Fruit fly (Drosophila melanogaster) whole organism, embryonic: ENCODE data around the gene flfl.

ENCODE experiments used
- Atf-2 ChIP-seq: fragments of 200-800 bp; sonication (Bioruptor generic); optimal IDR thresholded peaks from 2 replicates; lab custom pipeline; 2016; ENCODE audit warnings: missing biosample characterization, missing genetic modification characterization
- CG10959 ChIP-seq: fragments of 200-800 bp; sonication (Bioruptor generic); IDR thresholded peaks from 2 replicates; pipeline ENCODE4 v1.3.6; 2022; ENCODE audit warnings: missing biosample characterization, missing genetic modification characterization
- CG11085 ChIP-seq: fragments of 200-800 bp; sonication (Bioruptor generic); IDR thresholded peaks from 2 replicates; pipeline ENCODE4 v1.3.6; 2022; ENCODE audit warnings: missing biosample characterization, missing genetic modification characterization
- CG11093 ChIP-seq: fragments of 200-800 bp; sonication (Bioruptor generic); IDR thresholded peaks from 3 replicates; pipeline ENCODE4 v1.3.6; 2022; ENCODE audit warnings: missing biosample characterization, missing genetic modification characterization
- CG13624 ChIP-seq: fragments of 200-800 bp; sonication (Bioruptor generic); optimal IDR thresholded peaks from 2 replicates; lab custom pipeline; 2016; ENCODE audit warnings: missing biosample characterization, missing genetic modification characterization
- CG15514 ChIP-seq: fragments of 200-800 bp; sonication (Bioruptor generic); optimal IDR thresholded peaks from 3 replicates; lab custom pipeline; 2017; ENCODE audit warnings: missing biosample characterization, missing genetic modification characterization, mild to moderate bottlenecking, moderate library complexity, missing genetic modification reagents
- CG17359 ChIP-seq: fragments of 200-800 bp; sonication (Bioruptor generic); optimal IDR thresholded peaks from 3 replicates; lab custom pipeline; 2018; ENCODE audit warnings: missing biosample characterization, mild to moderate bottlenecking, missing genetic modification characterization, moderate library complexity
- CG2116 ChIP-seq: fragments of 200-800 bp; sonication (Bioruptor generic); optimal IDR thresholded peaks from 3 replicates; lab custom pipeline; 2018; ENCODE audit warnings: missing biosample characterization, mild to moderate bottlenecking, missing genetic modification characterization
- CG2120 ChIP-seq: fragments of 200-800 bp; sonication (Bioruptor generic); optimal IDR thresholded peaks from 3 replicates; lab custom pipeline; 2016; ENCODE audit warnings: missing biosample characterization, missing genetic modification characterization
- CG31441 ChIP-seq: fragments of 200-800 bp; sonication (Bioruptor generic); IDR thresholded peaks from 2 replicates; pipeline ENCODE4 v1.3.6; 2022; ENCODE audit warnings: missing biosample characterization, missing genetic modification characterization
- CG3281 ChIP-seq: fragments of 200-800 bp; sonication (Bioruptor generic); optimal IDR thresholded peaks from 3 replicates; lab custom pipeline; 2017; ENCODE audit warnings: missing biosample characterization, mild to moderate bottlenecking, missing genetic modification characterization
- CG42726 ChIP-seq: fragments of 200-800 bp; sonication (Bioruptor generic); IDR thresholded peaks from 2 replicates; pipeline ENCODE4 v1.3.6; 2022; ENCODE audit warnings: missing biosample characterization, missing genetic modification characterization; ENCODE audit not compliant: partially characterized antibody
- CG6254 ChIP-seq: fragments of 200-800 bp; sonication (Bioruptor generic); optimal IDR thresholded peaks from 3 replicates; lab custom pipeline; 2017; ENCODE audit warnings: mild to moderate bottlenecking, missing biosample characterization, missing genetic modification reagents, missing genetic modification characterization
- CG8388 ChIP-seq: fragments of 200-800 bp; sonication (Bioruptor generic); optimal IDR thresholded peaks from 2 replicates; lab custom pipeline; 2019; ENCODE audit warnings: missing biosample characterization, mild to moderate bottlenecking, missing genetic modification characterization, moderate library complexity
- CG8478 ChIP-seq: fragments of >200 bp; optimal IDR thresholded peaks from 2 replicates; lab custom pipeline; 2018
- CG8924 ChIP-seq: fragments of 200-800 bp; optimal IDR thresholded peaks from 3 replicates; lab custom pipeline; 2019; ENCODE audit warnings: missing biosample characterization, mild to moderate bottlenecking, missing genetic modification characterization, moderate library complexity
- Dip2 ChIP-seq: fragments of 200-800 bp; sonication (Bioruptor generic); IDR thresholded peaks from 2 replicates; pipeline ENCODE4 v1.3.6; 2022; ENCODE audit warnings: missing biosample characterization, missing genetic modification characterization
- Dip3 ChIP-seq: fragments of 200-800 bp; sonication (Bioruptor generic); optimal IDR thresholded peaks from 3 replicates; lab custom pipeline; 2016; ENCODE audit warnings: missing biosample characterization, missing genetic modification characterization
- ERR ChIP-seq: fragments of 200-800 bp; sonication (Bioruptor generic); optimal IDR thresholded peaks from 2 replicates; lab custom pipeline; 2016; ENCODE audit warnings: missing biosample characterization, missing genetic modification characterization
- HLH4C ChIP-seq: fragments of 200-800 bp; sonication (Bioruptor generic); IDR thresholded peaks from 3 replicates; pipeline ENCODE4 v1.3.6; 2022; ENCODE audit warnings: missing biosample characterization, missing genetic modification characterization; ENCODE audit not compliant: partially characterized antibody
- HLH54F ChIP-seq: fragments of 200-800 bp; sonication (Bioruptor generic); optimal IDR thresholded peaks from 3 replicates; lab custom pipeline; 2016; ENCODE audit warnings: missing biosample characterization, missing genetic modification characterization
- Lhr ChIP-seq: fragments of 200-800 bp; sonication (Bioruptor generic); optimal IDR thresholded peaks from 3 replicates; lab custom pipeline; 2017; ENCODE audit warnings: mild to moderate bottlenecking, missing biosample characterization, missing genetic modification reagents, missing genetic modification characterization
- Oaz ChIP-seq: fragments of 200-800 bp; sonication (Bioruptor generic); IDR thresholded peaks from 2 replicates; pipeline ENCODE4 v1.3.6; 2022; ENCODE audit warnings: missing biosample characterization, missing genetic modification characterization
- Ravus ChIP-seq: fragments of 200-800 bp; sonication (Bioruptor generic); IDR thresholded peaks from 2 replicates; pipeline ENCODE4 v1.3.6; 2022; ENCODE audit warnings: missing biosample characterization, missing genetic modification characterization
- Rfx ChIP-seq: fragments of 200-800 bp; sonication (Bioruptor generic); IDR thresholded peaks from 2 replicates; pipeline ENCODE4 v1.3.6; 2022; ENCODE audit warnings: missing biosample characterization, missing genetic modification characterization
- Scr ChIP-seq: fragments of 200-800 bp; sonication (Bioruptor generic); IDR thresholded peaks from 2 replicates; pipeline ENCODE4 v1.3.6; 2022; ENCODE audit warnings: missing biosample characterization, missing genetic modification characterization; ENCODE audit not compliant: partially characterized antibody
- Side ChIP-seq: fragments of 200-800 bp; sonication (Bioruptor generic); optimal IDR thresholded peaks from 2 replicates; lab custom pipeline; 2016; ENCODE audit warnings: missing biosample characterization, missing genetic modification characterization
- TFAM ChIP-seq: fragments of 200-800 bp; sonication (Bioruptor generic); optimal IDR thresholded peaks from 2 replicates; lab custom pipeline; 2017; ENCODE audit warnings: missing biosample characterization, missing genetic modification characterization, inconsistent platforms
- ase ChIP-seq: fragments of 200-800 bp; sonication (Bioruptor generic); IDR thresholded peaks from 3 replicates; pipeline ENCODE4 v1.3.6; 2022; ENCODE audit warnings: missing biosample characterization, missing genetic modification characterization
- ato ChIP-seq: fragments of 200-800 bp; sonication (Bioruptor generic); IDR thresholded peaks from 2 replicates; pipeline ENCODE4 v1.3.6; 2022; ENCODE audit warnings: missing biosample characterization, missing genetic modification characterization; ENCODE audit not compliant: partially characterized antibody
- chm ChIP-seq: fragments of 200-800 bp; sonication (Bioruptor generic); IDR thresholded peaks from 2 replicates; pipeline ENCODE4 v1.3.6; 2022; ENCODE audit warnings: missing biosample characterization, missing genetic modification characterization
- cwo ChIP-seq: fragments of 200-800 bp; sonication (Bioruptor generic); optimal IDR thresholded peaks from 3 replicates; lab custom pipeline; 2017; ENCODE audit warnings: missing biosample characterization, missing genetic modification characterization, mild to moderate bottlenecking, moderate library complexity, missing genetic modification reagents
- fd96Cb ChIP-seq: fragments of 200-800 bp; sonication (Bioruptor generic); optimal IDR thresholded peaks from 2 replicates; lab custom pipeline; 2018; ENCODE audit warnings: missing biosample characterization, mild to moderate bottlenecking, missing genetic modification characterization, moderate library complexity
- ftz-f1 ChIP-seq: fragments of 200-800 bp; sonication (Bioruptor generic); optimal IDR thresholded peaks from 2 replicates; lab custom pipeline; 2016; ENCODE audit warnings: missing biosample characterization, missing genetic modification characterization
- gro ChIP-seq: fragments of 200-800 bp; sonication (Bioruptor generic); optimal IDR thresholded peaks from 2 replicates; lab custom pipeline; 2016; ENCODE audit warnings: missing biosample characterization, missing genetic modification characterization
- gsb ChIP-seq: fragments of 200-800 bp; sonication (Bioruptor generic); IDR thresholded peaks from 2 replicates; pipeline ENCODE4 v1.3.6; 2022; ENCODE audit warnings: missing biosample characterization, missing genetic modification characterization
- kah ChIP-seq: fragments of 200-800 bp; sonication (Bioruptor generic); optimal IDR thresholded peaks from 2 replicates; lab custom pipeline; 2018; ENCODE audit warnings: missing biosample characterization, mild to moderate bottlenecking, missing genetic modification characterization
- klu ChIP-seq: fragments of 200-800 bp; sonication (Bioruptor generic); IDR thresholded peaks from 2 replicates; pipeline ENCODE4 v1.3.6; 2022; ENCODE audit warnings: missing biosample characterization, missing genetic modification characterization
- lilli ChIP-seq: fragments of 200-800 bp; sonication (Bioruptor generic); optimal IDR thresholded peaks from 3 replicates; lab custom pipeline; 2016; ENCODE audit warnings: missing biosample characterization, missing genetic modification characterization
- odd ChIP-seq: fragments of 200-800 bp; sonication (Bioruptor generic); optimal IDR thresholded peaks from 2 replicates; lab custom pipeline; 2017; ENCODE audit warnings: missing biosample characterization, mild to moderate bottlenecking, missing genetic modification characterization
- psq ChIP-seq: fragments of 200-800 bp; sonication (Bioruptor generic); optimal IDR thresholded peaks from 2 replicates; lab custom pipeline; 2017; ENCODE audit warnings: missing biosample characterization, missing genetic modification characterization
- pzg ChIP-seq: fragments of 200-800 bp; sonication (Bioruptor generic); optimal IDR thresholded peaks from 3 replicates; lab custom pipeline; 2018; ENCODE audit warnings: missing biosample characterization, mild to moderate bottlenecking, missing genetic modification characterization, moderate library complexity
- sens ChIP-seq: fragments of 200-800 bp; sonication (Bioruptor generic); peaks from one replicate; lab custom pipeline; 2016; ENCODE audit warnings: missing biosample characterization, missing genetic modification characterization
- so ChIP-seq: fragments of 200-800 bp; sonication (Bioruptor generic); IDR thresholded peaks from 3 replicates; pipeline ENCODE4 v1.3.6; 2022; ENCODE audit warnings: missing biosample characterization, missing genetic modification characterization
- stc ChIP-seq: fragments of 200-800 bp; sonication (Bioruptor generic); IDR thresholded peaks from 2 replicates; pipeline ENCODE4 v1.3.6; 2022; ENCODE audit warnings: missing biosample characterization, missing genetic modification characterization
- sug ChIP-seq: fragments of 200-800 bp; optimal IDR thresholded peaks from 2 replicates; lab custom pipeline; 2019; ENCODE audit warnings: missing biosample characterization, mild to moderate bottlenecking, missing genetic modification characterization, moderate library complexity
- unc-4 ChIP-seq: fragments of 200-800 bp; sonication (Bioruptor generic); IDR thresholded peaks from 2 replicates; pipeline ENCODE4 v1.3.6; 2022; ENCODE audit warnings: missing biosample characterization, missing genetic modification characterization; ENCODE audit not compliant: partially characterized antibody
- vfl ChIP-seq: fragments of 200-800 bp; sonication (Bioruptor generic); optimal IDR thresholded peaks from 2 replicates; lab custom pipeline; 2016; ENCODE audit warnings: missing biosample characterization, missing genetic modification characterization
- z ChIP-seq: fragments of 200-800 bp; sonication (Bioruptor generic); IDR thresholded peaks from 3 replicates; pipeline ENCODE4 v1.3.6; 2022; ENCODE audit warnings: missing biosample characterization, missing genetic modification characterization
- zfh2 ChIP-seq: fragments of 200-800 bp; sonication (Bioruptor generic); optimal IDR thresholded peaks from 2 replicates; lab custom pipeline; 2016; ENCODE audit warnings: missing biosample characterization, missing genetic modification characterization

Gene flfl

dm6 chr3R:13715012-13715673 is 31.4 kb downstream of the flfl start, which contains the start of gene kmr (continued):
- TF ChIP-seq klu (GFP tag; lab: Robert Waterston, UW) (no peak), CG10959 (GFP tag; lab: Robert Waterston, UW) (no peak), pzg (no peak), so (peak; percentile 88; the same call in 1 of the 3 replicates), gsb (GFP tag; lab: Robert Waterston, UW) (0 out of 2 replicates have a peak, but pooled peaks have one; percentile 38), psq (no peak), CG31441 (GFP tag; lab: Robert Waterston, UW) (peak; percentile 34; the same call in 1 of the 2 replicates), chm (GFP tag; lab: Robert Waterston, UW) (peak; percentile 78), Dip2 (GFP tag; lab: Robert Waterston, UW) (no peak), CG13624 (GFP tag; lab: Kevin White, UChicago) (peak; percentile 2), z (GFP tag; lab: Robert Waterston, UW) (no peak; the same call in 2 of the 3 replicates), stc (GFP tag; lab: Robert Waterston, UW) (peak; percentile 60; the same call in 1 of the 2 replicates), CG11085 (GFP tag; lab: Robert Waterston, UW) (no peak), HLH54F (GFP tag; lab: Kevin White, UChicago) (no peak), Scr (GFP tag; lab: Robert Waterston, UW) (peak; percentile 9; the same call in 1 of the 2 replicates), Lhr (GFP tag; lab: Kevin White, UChicago) (no peak), zfh2 (GFP tag; lab: Kevin White, UChicago) (no peak), CG8478 (lab: Kevin White, UChicago) (no peak), ato (GFP tag; lab: Robert Waterston, UW) (peak; percentile 67; the same call in 1 of the 2 replicates), TFAM (no peak), CG15514 (GFP tag; lab: Kevin White, UChicago) (peak; percentile 47), Rfx (GFP tag; lab: Robert Waterston, UW) (no peak; the same call in 1 of the 2 replicates), Side (peak; percentile 49), lilli (GFP tag; lab: Kevin White, UChicago) (peak; percentile 28), ERR (GFP tag; lab: Kevin White, UChicago) (no peak), Dip3 (GFP tag; lab: Kevin White, UChicago) (no peak), CG2120 (GFP tag; lab: Kevin White, UChicago) (no peak), odd (GFP tag; lab: Kevin White, UChicago) (peak; percentile 50), CG42726 (GFP tag; lab: Robert Waterston, UW) (peak; percentile 54; the same call in 1 of the 2 replicates), CG11093 (GFP tag; lab: Robert Waterston, UW) (no peak), vfl (GFP tag; lab: Kevin White, UChicago) (peak; percentile 9), CG8924 (tag; lab: Kevin White, UChicago) (peak; percentile 67), CG6254 (GFP tag; lab: Kevin White, UChicago) (peak; percentile 30), sug (tag; lab: Kevin White, UChicago) (peak; percentile 63), CG17359 (tag; lab: Kevin White, UChicago) (peak; percentile 46), ase (GFP tag; lab: Robert Waterston, UW) (no peak), ftz-f1 (GFP tag; lab: Kevin White, UChicago) (peak; percentile 29), CG3281 (GFP tag; lab: Kevin White, UChicago) (peak; percentile 59), fd96Cb (tag; lab: Kevin White, UChicago) (no peak), unc-4 (GFP tag; lab: Robert Waterston, UW) (0 out of 2 replicates have a peak, but pooled peaks have one; percentile 43), HLH4C (GFP tag; lab: Robert Waterston, UW) (0 out of 3 replicates have a peak, but pooled peaks have one; percentile 27), sens (GFP tag; lab: Kevin White, UChicago) (peak; percentile 68), gro (GFP tag; lab: Kevin White, UChicago) (peak; percentile 81), kah (GFP tag; lab: Kevin White, UChicago) (peak; percentile 57), cwo (GFP tag; lab: Kevin White, UChicago) (peak; percentile 53), CG2116 (GFP tag; lab: Kevin White, UChicago) (peak; percentile 19), Ravus (GFP tag; lab: Robert Waterston, UW) (no peak), CG8388 (no peak), Atf-2 (no peak), Oaz (GFP tag; lab: Robert Waterston, UW) (no peak)
